Worm (Caenorhabditis elegans) whole organism, young adult: ENCODE results near the gene ngn-1.
A peak's percentile ranks its signal among the peaks of the same experiment; 100 is the strongest.

Experiments used
- D2030.7 ChIP-seq: fragments of 200-800 bp; sonication (Bioruptor generic); IDR thresholded peaks from 2 replicates; pipeline ENCODE4 v1.3.6; 2022; ENCODE audit warnings: missing genetic modification reagents, missing genetic modification characterization, missing compliant biosample characterization
- F33H1.4 ChIP-seq: fragments of 200-800 bp; sonication (Bioruptor generic); IDR thresholded peaks from 2 replicates; pipeline ENCODE4 v1.3.6; 2022; ENCODE audit warnings: missing genetic modification reagents, missing genetic modification characterization, missing compliant biosample characterization
- F37B4.10 ChIP-seq: fragments of 200-800 bp; sonication (Bioruptor generic); IDR thresholded peaks from 2 replicates; pipeline ENCODE4 v1.3.6; 2022; ENCODE audit warnings: missing genetic modification characterization, missing compliant biosample characterization
- F52B5.7 ChIP-seq: sonication (generic microtip); optimal IDR thresholded peaks from 2 replicates; lab custom pipeline; 2016; ENCODE audit warnings: mild to moderate bottlenecking, missing genetic modification characterization, missing compliant biosample characterization
- F55B11.4 ChIP-seq: sonication (generic microtip); optimal IDR thresholded peaks from 2 replicates; lab custom pipeline; 2016; ENCODE audit warnings: missing compliant biosample characterization, missing genetic modification characterization, borderline replicate concordance; ENCODE audit not compliant: insufficient read depth
- K11D2.4 ChIP-seq: fragments of 200-800 bp; sonication (Bioruptor generic); IDR thresholded peaks from 2 replicates; pipeline ENCODE4 v1.3.6; 2022; ENCODE audit warnings: missing genetic modification reagents, missing genetic modification characterization, missing compliant biosample characterization
- T26A5.8 ChIP-seq: sonication (generic microtip); optimal IDR thresholded peaks from 2 replicates; lab custom pipeline; 2016; ENCODE audit warnings: missing genetic modification characterization, missing compliant biosample characterization
- Y53G8AR.9 ChIP-seq: fragments of 200-800 bp; sonication (Bioruptor generic); conservative IDR thresholded peaks from 2 replicates; pipeline ENCODE4 v1.3.6; 2022; ENCODE audit warnings: missing genetic modification reagents, missing genetic modification characterization, missing compliant biosample characterization
- Y56A3A.18 ChIP-seq: fragments of 200-800 bp; sonication (Bioruptor generic); IDR thresholded peaks from 2 replicates; pipeline ENCODE4 v1.3.6; 2022; ENCODE audit warnings: missing genetic modification reagents, missing genetic modification characterization, missing compliant biosample characterization
- Y67H2A.10 ChIP-seq: fragments of 200-800 bp; sonication (Bioruptor generic); conservative IDR thresholded peaks from 2 replicates; pipeline ENCODE4 v1.3.6; 2022; ENCODE audit warnings: missing genetic modification reagents, missing genetic modification characterization, missing compliant biosample characterization
- ama-1 ChIP-seq, 3 experiments: fragments of 150-350 bp in 1 of 3; sonication (generic microtip) in 2 of 3; optimal IDR thresholded peaks; 2 replicates each; lab custom pipeline; 2014 to 2018; ENCODE audit warnings: missing biosample characterization in 2 of 3, missing genetic modification characterization in 2 of 3, missing genetic modification reagents in 2 of 3
- athp-1 ChIP-seq: sonication (generic microtip); optimal IDR thresholded peaks from 2 replicates; lab custom pipeline; 2017; ENCODE audit warnings: mild to moderate bottlenecking, missing genetic modification characterization, missing compliant biosample characterization
- bed-1 ChIP-seq: fragments of 200-800 bp; sonication (Bioruptor generic); IDR thresholded peaks from 2 replicates; pipeline ENCODE4 v1.3.6; 2022; ENCODE audit warnings: missing genetic modification reagents, missing genetic modification characterization, missing compliant biosample characterization
- cebp-2 ChIP-seq: fragments of 200-800 bp; sonication (Bioruptor generic); IDR thresholded peaks from 2 replicates; pipeline ENCODE4 v1.3.6; 2022; ENCODE audit warnings: missing genetic modification characterization, missing compliant biosample characterization
- ceh-100 ChIP-seq: fragments of 200-800 bp; sonication (Bioruptor generic); IDR thresholded peaks from 2 replicates; pipeline ENCODE4 v1.3.6; 2022; ENCODE audit warnings: missing genetic modification reagents, missing genetic modification characterization, missing compliant biosample characterization
- ceh-58 ChIP-seq: fragments of 200-800 bp; sonication (Bioruptor generic); IDR thresholded peaks from 2 replicates; pipeline ENCODE4 v1.3.6; 2022; ENCODE audit warnings: missing genetic modification characterization, missing compliant biosample characterization
- chd-7 ChIP-seq: sonication (generic microtip); optimal IDR thresholded peaks from 2 replicates; lab custom pipeline; 2016; ENCODE audit warnings: mild to moderate bottlenecking, missing genetic modification characterization, moderate library complexity, missing compliant biosample characterization
- die-1 ChIP-seq: sonication (generic microtip); optimal IDR thresholded peaks from 2 replicates; lab custom pipeline; 2016; ENCODE audit warnings: missing genotype, mild to moderate bottlenecking, missing genetic modification characterization, missing compliant biosample characterization
- dox-1 ChIP-seq: fragments of 200-800 bp; sonication (Bioruptor generic); IDR thresholded peaks from 2 replicates; pipeline ENCODE4 v1.3.6; 2022; ENCODE audit warnings: missing genetic modification reagents, missing genetic modification characterization, missing compliant biosample characterization
- dpff-1 ChIP-seq: sonication (generic microtip); optimal IDR thresholded peaks from 2 replicates; lab custom pipeline; 2017; ENCODE audit warnings: mild to moderate bottlenecking, missing genetic modification characterization, missing compliant biosample characterization
- hmg-1.2 ChIP-seq: fragments of 200-800 bp; sonication (Bioruptor generic); IDR thresholded peaks from 2 replicates; pipeline ENCODE4 v1.3.6; 2022; ENCODE audit warnings: missing genetic modification reagents, missing genetic modification characterization, missing compliant biosample characterization
- hrde-1 ChIP-seq: sonication (generic microtip); optimal IDR thresholded peaks from 2 replicates; lab custom pipeline; 2016; ENCODE audit warnings: missing genetic modification characterization, mild to moderate bottlenecking, missing compliant biosample characterization, moderate library complexity, missing genotype, missing genetic modification reagents, borderline replicate concordance
- hsf-1 ChIP-seq: fragments of 200-800 bp; sonication (Bioruptor generic); IDR thresholded peaks from 2 replicates; pipeline ENCODE4 v1.3.6; 2022; ENCODE audit warnings: missing genetic modification reagents, missing genetic modification characterization, missing compliant biosample characterization
- let-607 ChIP-seq, 2 experiments: fragments of 200-800 bp in 1 of 2; sonication (Bioruptor generic) in 1 of 2; sonication (generic microtip) in 1 of 2; optimal IDR thresholded peaks; 2 replicates each; lab custom pipeline; 2016 to 2018; ENCODE audit warnings: mild to moderate bottlenecking in 2 of 2, missing compliant biosample characterization in 2 of 2, missing genetic modification characterization in 2 of 2, moderate library complexity in 2 of 2, missing genotype in 1 of 2
- lin-26 ChIP-seq: fragments of 200-800 bp; sonication (Bioruptor generic); IDR thresholded peaks from 2 replicates; pipeline ENCODE4 v1.3.6; 2022; ENCODE audit warnings: missing genetic modification reagents, missing genetic modification characterization, missing compliant biosample characterization
- madf-10 ChIP-seq: sonication (generic microtip); optimal IDR thresholded peaks from 2 replicates; lab custom pipeline; 2016; ENCODE audit warnings: mild to moderate bottlenecking, missing genetic modification characterization, missing compliant biosample characterization
- mcd-1 ChIP-seq: fragments of 200-800 bp; sonication (Bioruptor generic); IDR thresholded peaks from 2 replicates; pipeline ENCODE4 v1.3.6; 2022; ENCODE audit warnings: missing genetic modification reagents, missing genetic modification characterization, missing compliant biosample characterization
- mxl-1 ChIP-seq: sonication (generic microtip); optimal IDR thresholded peaks from 2 replicates; lab custom pipeline; 2016; ENCODE audit warnings: missing genetic modification characterization, missing compliant biosample characterization
- nfya-1 ChIP-seq: sonication (generic microtip); optimal IDR thresholded peaks from 2 replicates; lab custom pipeline; 2017; ENCODE audit warnings: antibody characterized with exemption, missing compliant biosample characterization, missing genetic modification characterization, borderline replicate concordance; ENCODE audit not compliant: insufficient read depth
- nfyb-1 ChIP-seq: fragments of 200-800 bp; sonication (Bioruptor generic); IDR thresholded peaks from 2 replicates; pipeline ENCODE4 v1.3.6; 2022; ENCODE audit warnings: missing genetic modification reagents, missing genetic modification characterization, missing compliant biosample characterization
- nhr-179 ChIP-seq: sonication (generic microtip); optimal IDR thresholded peaks from 2 replicates; lab custom pipeline; 2016; ENCODE audit warnings: mild to moderate bottlenecking, missing genetic modification characterization, missing compliant biosample characterization
- nhr-80 ChIP-seq: sonication (generic microtip); optimal IDR thresholded peaks from 2 replicates; lab custom pipeline; 2016; ENCODE audit warnings: missing genetic modification characterization, missing compliant biosample characterization
- nhr-90 ChIP-seq: sonication (generic microtip); optimal IDR thresholded peaks from 2 replicates; lab custom pipeline; 2016; ENCODE audit warnings: missing genotype, mild to moderate bottlenecking, missing genetic modification characterization, missing compliant biosample characterization
- pbrm-1 ChIP-seq: fragments of 200-800 bp; sonication (Bioruptor generic); IDR thresholded peaks from 2 replicates; pipeline ENCODE4 v1.3.6; 2022; ENCODE audit warnings: missing genetic modification reagents, missing genetic modification characterization, missing compliant biosample characterization
- pha-4 ChIP-seq: fragments of 150-350 bp; sonication (generic microtip); optimal IDR thresholded peaks from 2 replicates; lab custom pipeline; 2014; ENCODE audit warnings: missing biosample characterization, missing genetic modification reagents, missing genetic modification characterization
- rec-8 ChIP-seq, 2 experiments: sonication (generic microtip); optimal IDR thresholded peaks; 2 replicates each; lab custom pipeline; 2016; ENCODE audit warnings: mild to moderate bottlenecking in 2 of 2, missing genetic modification characterization in 2 of 2, missing genetic modification reagents in 2 of 2, missing genotype in 2 of 2, missing biosample characterization in 1 of 2, missing compliant biosample characterization in 1 of 2, moderate library complexity in 1 of 2
- rpc-1 ChIP-seq, 2 experiments: fragments of 150-350 bp in 1 of 2; sonication (generic microtip) in 1 of 2; optimal IDR thresholded peaks; 2 replicates each; lab custom pipeline; 2014 to 2018; ENCODE audit warnings: missing biosample characterization in 1 of 2, missing genetic modification characterization in 1 of 2, missing genetic modification reagents in 1 of 2, missing genotype in 1 of 2
- sdz-38 ChIP-seq: sonication (generic microtip); optimal IDR thresholded peaks from 2 replicates; lab custom pipeline; 2016; ENCODE audit warnings: missing genotype, missing genetic modification characterization, missing compliant biosample characterization
- snpc-4 ChIP-seq, 5 experiments: fragments of 150-350 bp in 1 of 5; sonication (generic microtip) in 4 of 5; optimal IDR thresholded peaks; 2 replicates each; lab custom pipeline; 2014 to 2018; ENCODE audit warnings: missing genetic modification characterization in 5 of 5, missing biosample characterization in 3 of 5, antibody characterized with exemption in 2 of 5, mild to moderate bottlenecking in 2 of 5, missing compliant biosample characterization in 2 of 5, missing genotype in 2 of 5, moderate library complexity in 2 of 5, missing genetic modification reagents in 1 of 5
- tbp1 ChIP-seq: fragments of 200-800 bp; sonication (Bioruptor generic); optimal IDR thresholded peaks from 2 replicates; lab custom pipeline; 2018; ENCODE audit warnings: mild to moderate bottlenecking, missing genetic modification characterization, missing compliant biosample characterization
- tlf-1 ChIP-seq: fragments of 200-800 bp; sonication (Bioruptor generic); optimal IDR thresholded peaks from 2 replicates; lab custom pipeline; 2018; ENCODE audit warnings: mild to moderate bottlenecking, missing genetic modification characterization, missing compliant biosample characterization
- unc-130 ChIP-seq: sonication (generic microtip); optimal IDR thresholded peaks from 2 replicates; lab custom pipeline; 2016; ENCODE audit warnings: missing genetic modification reagents, missing genetic modification characterization, missing compliant biosample characterization
- xnd-1 ChIP-seq: sonication (generic microtip); optimal IDR thresholded peaks from 2 replicates; lab custom pipeline; 2016; ENCODE audit warnings: missing genotype, missing genetic modification reagents, missing genetic modification characterization, missing compliant biosample characterization
- ztf-22 ChIP-seq: fragments of 200-800 bp; sonication (Bioruptor generic); optimal IDR thresholded peaks from 2 replicates; lab custom pipeline; 2018; ENCODE audit warnings: mild to moderate bottlenecking, missing genetic modification characterization, moderate library complexity, missing compliant biosample characterization
- ztf-25 ChIP-seq: fragments of 200-800 bp; sonication (Bioruptor generic); IDR thresholded peaks from 2 replicates; pipeline ENCODE4 v1.3.6; 2022; ENCODE audit warnings: missing genetic modification reagents, missing genetic modification characterization, missing compliant biosample characterization
- ztf-26 ChIP-seq: sonication (generic microtip); optimal IDR thresholded peaks from 2 replicates; lab custom pipeline; 2017; ENCODE audit warnings: missing genetic modification characterization, missing compliant biosample characterization
- ztf-6 ChIP-seq: fragments of 200-800 bp; sonication (Bioruptor generic); IDR thresholded peaks from 2 replicates; pipeline ENCODE4 v1.3.6; 2022; ENCODE audit warnings: missing genetic modification reagents, missing genetic modification characterization, missing compliant biosample characterization

ngn-1 gene

ce11 chrIV:2664901-2665201, 36.8 kb upstream of the ngn-1 start:
- TF ChIP-seq mxl-1 (tag; lab: Kevin White, UChicago) = peak; percentile 68
- peak; percentile 30 to 79 for TF ChIP-seq rec-8 (tag; optimal IDR thresholded peaks at IDR 0.05; lab: Kevin White, UChicago)
- TF ChIP-seq tbp1 (GFP tag; lab: Kevin White, UChicago) = peak; percentile 98
- 0 out of 2 replicates have a peak, but pooled peaks have one; percentile 33 for TF ChIP-seq hsf-1 (GFP tag; lab: Robert Waterston, UW)
- TF ChIP-seq pbrm-1 = peak; percentile 48; the same call in 1 of the 2 replicates
- TF ChIP-seq Y53G8AR.9 (GFP tag; lab: Robert Waterston, UW) = no peak
- TF ChIP-seq F37B4.10 = no peak
- peak; percentile 60 for TF ChIP-seq T26A5.8 (tag; lab: Kevin White, UChicago)
- no peak for TF ChIP-seq ama-1 (optimal IDR thresholded peaks at IDR 0.05; lab: Kevin White, UChicago)
- peak; percentile 3 to 91 for TF ChIP-seq ama-1 (GFP tag; optimal IDR thresholded peaks at IDR 0.05; lab: Kevin White, UChicago)
- TF ChIP-seq hmg-1.2 (GFP tag; lab: Robert Waterston, UW) = peak; percentile 36; the same call in 1 of the 2 replicates
- TF ChIP-seq xnd-1 (tag; lab: Kevin White, UChicago) = no peak
- no peak for TF ChIP-seq Y67H2A.10
- TF ChIP-seq sdz-38 (tag; lab: Kevin White, UChicago) = no peak
- peak; percentile 25 for TF ChIP-seq ztf-26 (tag; lab: Kevin White, UChicago)
- TF ChIP-seq chd-7 (tag; lab: Kevin White, UChicago) = no peak
- TF ChIP-seq ztf-6 (GFP tag; lab: Robert Waterston, UW) = no peak
- no peak for TF ChIP-seq pha-4 (tag; lab: Kevin White, UChicago)
- peak; percentile 7 to 38 for TF ChIP-seq let-607 (tag; optimal IDR thresholded peaks at IDR 0.05; lab: Kevin White, UChicago)
- 0 out of 2 replicates have a peak, but pooled peaks have one; percentile 65 for TF ChIP-seq cebp-2 (GFP tag; lab: Robert Waterston, UW)
- TF ChIP-seq nhr-90 (tag; lab: Kevin White, UChicago) = peak; percentile 68
- TF ChIP-seq bed-1 = no peak
- peak; percentile 16 for TF ChIP-seq tlf-1 (GFP tag; lab: Kevin White, UChicago)
- peak; percentile 30; the same call in 1 of the 2 replicates for TF ChIP-seq D2030.7 (GFP tag; lab: Robert Waterston, UW)
- peak; percentile 24 for TF ChIP-seq hrde-1 (tag; lab: Kevin White, UChicago)
- TF ChIP-seq rpc-1 (optimal IDR thresholded peaks at IDR 0.05; lab: Kevin White, UChicago) = peak; percentile 73
- TF ChIP-seq rpc-1 (tag; optimal IDR thresholded peaks at IDR 0.05; lab: Kevin White, UChicago) = peak; percentile 85
- no peak for TF ChIP-seq madf-10 (tag; lab: Kevin White, UChicago)
- peak; percentile 87 for TF ChIP-seq ztf-25 (GFP tag; lab: Robert Waterston, UW)
- peak; percentile 94 for TF ChIP-seq die-1 (tag; lab: Kevin White, UChicago)
- TF ChIP-seq mcd-1 = no peak
- TF ChIP-seq F55B11.4 (tag; lab: Kevin White, UChicago) = no peak
- peak; percentile 24 for TF ChIP-seq snpc-4 (GFP tag; optimal IDR thresholded peaks at IDR 0.05; lab: Kevin White, UChicago)
- peak in 1 of 4 experiments; percentile 7 for TF ChIP-seq snpc-4 (tag; optimal IDR thresholded peaks at IDR 0.05; lab: Kevin White, UChicago)
- TF ChIP-seq nhr-80 (tag; lab: Kevin White, UChicago) = no peak
- no peak for TF ChIP-seq K11D2.4 (GFP tag; lab: Robert Waterston, UW)
- TF ChIP-seq ceh-100 = no peak
- peak; percentile 71 for TF ChIP-seq F52B5.7 (tag; lab: Kevin White, UChicago)
- peak; percentile 13 for TF ChIP-seq nhr-179 (tag; lab: Kevin White, UChicago)
- peak; percentile 25 for TF ChIP-seq dpff-1 (tag; lab: Kevin White, UChicago)
- 0 out of 2 replicates have a peak, but pooled peaks have one; percentile 18 for TF ChIP-seq F33H1.4 (GFP tag; lab: Robert Waterston, UW)
- no peak for TF ChIP-seq ztf-22
- TF ChIP-seq Y56A3A.18 (GFP tag; lab: Robert Waterston, UW) = 0 out of 2 replicates have a peak, but pooled peaks have one; percentile 8
- peak; percentile 38; the same call in 1 of the 2 replicates for TF ChIP-seq dox-1 (GFP tag; lab: Robert Waterston, UW)
- TF ChIP-seq nfyb-1 = 0 out of 2 replicates have a peak, but pooled peaks have one; percentile 19
- TF ChIP-seq athp-1 = peak; percentile 56
- TF ChIP-seq nfya-1 (tag; lab: Kevin White, UChicago) = no peak
- TF ChIP-seq lin-26 = peak; percentile 90
- TF ChIP-seq ceh-58 (GFP tag; lab: Robert Waterston, UW) = no peak
- TF ChIP-seq unc-130 (GFP tag; lab: Kevin White, UChicago) = no peak
